Worm (Caenorhabditis elegans) whole organism, L1 larva: ENCODE measurements around the gene K04A8.20.

ENCODE experiments used
- C16A3.4 ChIP-seq: fragments of 150-350 bp; optimal IDR thresholded peaks from 2 replicates; lab custom pipeline; 2014; ENCODE audit warnings: missing biosample characterization, missing genetic modification characterization
- F16B12.6 ChIP-seq: fragments of 150-350 bp; optimal IDR thresholded peaks from 2 replicates; lab custom pipeline; 2014; ENCODE audit warnings: missing biosample characterization, missing genetic modification characterization
- Y116A8C.19 ChIP-seq: sonication (generic microtip); optimal IDR thresholded peaks from 2 replicates; lab custom pipeline; 2016; ENCODE audit warnings: missing compliant biosample characterization, missing genetic modification characterization, borderline replicate concordance
- aly-2 ChIP-seq: fragments of 150-350 bp; optimal IDR thresholded peaks from 2 replicates; lab custom pipeline; 2014; ENCODE audit warnings: missing biosample characterization, missing genetic modification characterization
- blmp-1 ChIP-seq: fragments of 150-350 bp; optimal IDR thresholded peaks from 2 replicates; lab custom pipeline; 2014; ENCODE audit warnings: missing biosample characterization, missing genetic modification characterization
- ceh-82 ChIP-seq, 3 experiments: fragments of 150-350 bp in 1 of 3; sonication (generic microtip) in 2 of 3; optimal IDR thresholded peaks; 2 replicates each; lab custom pipeline; 2014 to 2017; ENCODE audit warnings: missing biosample characterization in 3 of 3, missing genetic modification characterization in 3 of 3
- ceh-90 ChIP-seq: sonication (generic microtip); optimal IDR thresholded peaks from 2 replicates; lab custom pipeline; 2016; ENCODE audit warnings: missing genetic modification characterization, missing compliant biosample characterization
- ces-1 ChIP-seq: fragments of 150-350 bp; optimal IDR thresholded peaks from 2 replicates; lab custom pipeline; 2014; ENCODE audit warnings: missing biosample characterization, missing genetic modification reagents, missing genetic modification characterization
- dpl-1 ChIP-seq, 3 experiments: fragments of 150-350 bp in 2 of 3; sonication (generic microtip) in 1 of 3; optimal IDR thresholded peaks; 2 replicates each; lab custom pipeline; 2014 to 2017; ENCODE audit warnings: missing biosample characterization in 3 of 3, missing genetic modification characterization in 3 of 3, missing genetic modification reagents in 3 of 3
- dsc-1 ChIP-seq: sonication (generic microtip); optimal IDR thresholded peaks from 2 replicates; lab custom pipeline; 2016; ENCODE audit warnings: mild to moderate bottlenecking, missing genetic modification characterization, missing compliant biosample characterization
- efl-1 ChIP-seq, 4 experiments: fragments of 150-350 bp; optimal IDR thresholded peaks in 3 of 4; peaks in 1 of 4; 1 replicate in 1 of 4; 2 replicates in 3 of 4; lab custom pipeline; 2014; ENCODE audit warnings: missing biosample characterization in 2 of 4, missing genetic modification characterization in 2 of 4, missing genetic modification reagents in 2 of 4
- elt-2 ChIP-seq: sonication (generic microtip); optimal IDR thresholded peaks from 2 replicates; lab custom pipeline; 2016; ENCODE audit warnings: missing genetic modification characterization, mild to moderate bottlenecking, inconsistent platforms, missing compliant biosample characterization, missing genetic modification reagents
- ets-5 ChIP-seq: fragments of 200-800 bp; sonication (Bioruptor generic); IDR thresholded peaks from 2 replicates; pipeline ENCODE4 v1.3.6; 2022; ENCODE audit warnings: missing genetic modification characterization, missing compliant biosample characterization
- fkh-10 ChIP-seq: sonication (generic microtip); optimal IDR thresholded peaks from 2 replicates; lab custom pipeline; 2017; ENCODE audit warnings: missing biosample characterization, missing genetic modification reagents, missing genetic modification characterization
- fos-1 ChIP-seq: fragments of 150-350 bp; optimal IDR thresholded peaks from 2 replicates; lab custom pipeline; 2014; ENCODE audit warnings: missing biosample characterization, missing genetic modification characterization
- grh-1 ChIP-seq: fragments of 200-800 bp; sonication (Bioruptor generic); IDR thresholded peaks from 2 replicates; pipeline ENCODE4 v1.3.6; 2022; ENCODE audit warnings: missing genetic modification reagents, missing genetic modification characterization, missing compliant biosample characterization
- hpl-2 ChIP-seq: fragments of 150-350 bp; optimal IDR thresholded peaks from 2 replicates; lab custom pipeline; 2014; ENCODE audit warnings: missing biosample characterization, missing genetic modification reagents, missing genetic modification characterization
- irx-1 ChIP-seq: sonication (generic microtip); optimal IDR thresholded peaks from 2 replicates; lab custom pipeline; 2016; ENCODE audit warnings: missing genetic modification characterization, missing compliant biosample characterization
- isw-1 ChIP-seq: fragments of 200-800 bp; sonication (Bioruptor generic); IDR thresholded peaks from 2 replicates; pipeline ENCODE4 v1.3.6; 2022; ENCODE audit warnings: missing genetic modification characterization, missing compliant biosample characterization
- jun-1 ChIP-seq: fragments of 150-350 bp; optimal IDR thresholded peaks from 2 replicates; lab custom pipeline; 2014; ENCODE audit warnings: missing biosample characterization, missing genetic modification reagents, missing genetic modification characterization
- lin-15B ChIP-seq: fragments of 150-350 bp; sonication (generic microtip); optimal IDR thresholded peaks from 3 replicates; lab custom pipeline; 2014; ENCODE audit warnings: missing biosample characterization, missing genetic modification characterization
- lin-35 ChIP-seq, 2 experiments: fragments of 150-350 bp; optimal IDR thresholded peaks; 2 replicates each; lab custom pipeline; 2014; ENCODE audit warnings: missing biosample characterization in 2 of 2, missing genetic modification characterization in 2 of 2, missing genetic modification reagents in 2 of 2
- lsy-2 ChIP-seq, 2 experiments: fragments of 150-350 bp; optimal IDR thresholded peaks; 2 replicates each; lab custom pipeline; 2014; ENCODE audit warnings: missing biosample characterization in 2 of 2, missing genetic modification characterization in 2 of 2
- mdl-1 ChIP-seq, 2 experiments: fragments of 150-350 bp; optimal IDR thresholded peaks; 2 replicates each; lab custom pipeline; 2014 to 2017; ENCODE audit warnings: missing biosample characterization in 2 of 2, missing genetic modification characterization in 2 of 2, inconsistent platforms in 1 of 2
- mep-1 ChIP-seq: fragments of 150-350 bp; optimal IDR thresholded peaks from 2 replicates; lab custom pipeline; 2014; ENCODE audit warnings: missing biosample characterization, missing genetic modification characterization
- nhr-20 ChIP-seq: sonication (generic microtip); optimal IDR thresholded peaks from 2 replicates; lab custom pipeline; 2016; ENCODE audit warnings: mild to moderate bottlenecking, missing genetic modification characterization, missing compliant biosample characterization
- nhr-237 ChIP-seq: fragments of 150-350 bp; optimal IDR thresholded peaks from 2 replicates; lab custom pipeline; 2014; ENCODE audit warnings: missing biosample characterization, missing genetic modification characterization
- pag-3 ChIP-seq: sonication (generic microtip); optimal IDR thresholded peaks from 2 replicates; lab custom pipeline; 2017; ENCODE audit warnings: missing genetic modification characterization, mild to moderate bottlenecking, missing compliant biosample characterization, antibody characterized with exemption, borderline replicate concordance; ENCODE audit not compliant: insufficient read depth
- rnt-1 ChIP-seq: sonication (generic microtip); optimal IDR thresholded peaks from 2 replicates; lab custom pipeline; 2016; ENCODE audit warnings: mild to moderate bottlenecking, missing genetic modification characterization, moderate library complexity, missing compliant biosample characterization
- snu-23 ChIP-seq: sonication (generic microtip); optimal IDR thresholded peaks from 2 replicates; lab custom pipeline; 2016; ENCODE audit warnings: missing genetic modification characterization, missing compliant biosample characterization
- sox-4 ChIP-seq: sonication (generic microtip); optimal IDR thresholded peaks from 2 replicates; lab custom pipeline; 2016; ENCODE audit warnings: missing genetic modification characterization, missing compliant biosample characterization
- swsn-7 ChIP-seq: sonication (generic microtip); optimal IDR thresholded peaks from 2 replicates; lab custom pipeline; 2016; ENCODE audit warnings: missing genetic modification characterization, missing compliant biosample characterization
- tbx-2 ChIP-seq: sonication (generic microtip); optimal IDR thresholded peaks from 2 replicates; lab custom pipeline; 2016; ENCODE audit warnings: missing genetic modification characterization, missing compliant biosample characterization
- tlp-1 ChIP-seq: fragments of 150-350 bp; optimal IDR thresholded peaks from 2 replicates; lab custom pipeline; 2014; ENCODE audit warnings: missing biosample characterization, missing genetic modification characterization
- unc-130 ChIP-seq: fragments of 150-350 bp; optimal IDR thresholded peaks from 2 replicates; lab custom pipeline; 2017; ENCODE audit warnings: missing biosample characterization, missing genetic modification characterization, inconsistent platforms
- unc-30 ChIP-seq: sonication (generic microtip); optimal IDR thresholded peaks from 2 replicates; lab custom pipeline; 2017; ENCODE audit warnings: missing biosample characterization, missing genetic modification characterization
- unc-98 ChIP-seq: fragments of 200-800 bp; sonication (Bioruptor generic); IDR thresholded peaks from 2 replicates; pipeline ENCODE4 v1.3.6; 2022; ENCODE audit warnings: missing genetic modification characterization, missing compliant biosample characterization
- vab-15 ChIP-seq: sonication (generic microtip); optimal IDR thresholded peaks from 2 replicates; lab custom pipeline; 2017; ENCODE audit warnings: missing genotype, mild to moderate bottlenecking, missing genetic modification characterization, missing compliant biosample characterization
- xbp-1 ChIP-seq: sonication (generic microtip); optimal IDR thresholded peaks from 2 replicates; lab custom pipeline; 2016; ENCODE audit warnings: missing genetic modification characterization, missing compliant biosample characterization
- zag-1 ChIP-seq: fragments of 150-350 bp; optimal IDR thresholded peaks from 2 replicates; lab custom pipeline; 2014; ENCODE audit warnings: missing biosample characterization, missing genetic modification characterization

The K04A8.20 gene

ce11 chrV:6590283-6590682 is 41.0 kb downstream of the K04A8.20 start, which contains the start of gene ZK1055.2:
Gene ZK1055.2, plus strand, starts transcription at chrV:6590583.
- no peak for TF ChIP-seq ceh-90
- no peak for TF ChIP-seq aly-2
- no peak for TF ChIP-seq vab-15
- no peak for TF ChIP-seq nhr-20 (tag; lab: Kevin White, UChicago)
- TF ChIP-seq unc-98 (GFP tag; lab: Robert Waterston, UW) = no peak
- no peak for TF ChIP-seq hpl-2 (GFP tag; lab: Kevin White, UChicago)
- no peak for TF ChIP-seq tbx-2 (tag; lab: Kevin White, UChicago)
- TF ChIP-seq pag-3 (tag; lab: Kevin White, UChicago) = no peak
- no peak for TF ChIP-seq jun-1
- no peak for TF ChIP-seq lin-35 (GFP tag; optimal IDR thresholded peaks at IDR 0.05; lab: Kevin White, UChicago)
- TF ChIP-seq ces-1 (GFP tag; lab: Kevin White, UChicago) = no peak
- no peak for TF ChIP-seq rnt-1 (tag; lab: Kevin White, UChicago)
- TF ChIP-seq unc-30 (tag; lab: Kevin White, UChicago) = no peak
- TF ChIP-seq dsc-1 (tag; lab: Kevin White, UChicago) = no peak
- TF ChIP-seq swsn-7 (tag; lab: Kevin White, UChicago) = no peak
- TF ChIP-seq mdl-1 (tag; optimal IDR thresholded peaks at IDR 0.05; lab: Kevin White, UChicago) = no peak
- TF ChIP-seq blmp-1 (tag; lab: Kevin White, UChicago) = no peak
- no peak for TF ChIP-seq Y116A8C.19 (tag; lab: Kevin White, UChicago)
- no peak for TF ChIP-seq ets-5
- TF ChIP-seq zag-1 (tag; lab: Kevin White, UChicago) = no peak
- TF ChIP-seq, all 84 proteins: peak for 0

DNA sequence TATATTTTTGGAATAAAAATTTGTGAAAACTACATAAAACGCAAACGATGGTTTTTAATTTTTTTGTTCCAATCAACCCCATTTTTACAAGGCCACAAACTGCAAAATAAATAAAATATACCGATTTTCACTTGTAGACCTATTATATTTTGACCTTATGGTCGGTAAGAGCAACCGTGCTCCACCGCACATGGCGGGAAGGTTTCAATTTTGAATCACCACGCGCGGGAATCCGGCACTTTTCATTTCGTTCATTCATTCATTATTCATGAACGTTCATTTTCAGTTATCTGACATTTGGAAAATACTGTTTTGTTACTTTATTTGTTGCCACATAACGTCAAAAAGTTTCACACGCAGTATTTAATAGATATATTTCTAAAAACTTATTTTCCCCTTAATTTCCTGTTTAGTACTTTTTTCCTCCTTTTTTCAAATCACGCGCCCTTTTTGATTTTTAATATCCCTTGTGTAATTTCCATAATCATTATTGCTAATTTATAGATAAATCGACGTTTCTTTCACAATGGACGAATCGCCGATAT is 44.5 kb downstream of the K04A8.20 start, which contains the start of gene hcp-1:
Gene hcp-1, plus strand, starts transcription at position 495 of the 545 bp plus-strand sequence.
- TF ChIP-seq irx-1 (no peak), nhr-237 (tag; lab: Kevin White, UChicago) (no peak), efl-1 (optimal IDR thresholded peaks at IDR 0.05; lab: Kevin White, UChicago) (peak; percentile 91 to 95), efl-1 (GFP tag; optimal IDR thresholded peaks at IDR 0.05 in 1 of 2; lab: Kevin White, UChicago) (peak; percentile 89 to 99), ceh-82 (tag; optimal IDR thresholded peaks at IDR 0.05; lab: Kevin White, UChicago) (no peak), tlp-1 (tag; lab: Kevin White, UChicago) (no peak), lin-35 (GFP tag; optimal IDR thresholded peaks at IDR 0.05; lab: Kevin White, UChicago) (peak; percentile 84 to 95), mep-1 (peak; percentile 57), unc-30 (tag; lab: Kevin White, UChicago) (no peak), nhr-20 (tag; lab: Kevin White, UChicago) (peak; percentile 20), rnt-1 (tag; lab: Kevin White, UChicago) (peak; percentile 37), fkh-10 (GFP tag; lab: Kevin White, UChicago) (no peak), snu-23 (peak; percentile 46), ces-1 (GFP tag; lab: Kevin White, UChicago) (no peak), blmp-1 (tag; lab: Kevin White, UChicago) (peak; percentile 83), fos-1 (tag; lab: Kevin White, UChicago) (no peak), mdl-1 (tag; optimal IDR thresholded peaks at IDR 0.05; lab: Kevin White, UChicago) (no peak), xbp-1 (tag; lab: Kevin White, UChicago) (peak; percentile 41), swsn-7 (tag; lab: Kevin White, UChicago) (peak; percentile 9), unc-130 (tag; lab: Kevin White, UChicago) (peak; percentile 36), lin-15B (tag; lab: Kevin White, UChicago) (peak; percentile 12), grh-1 (GFP tag; lab: Robert Waterston, UW) (no peak), lsy-2 (tag; optimal IDR thresholded peaks at IDR 0.05; lab: Kevin White, UChicago) (peak in 1 of 2 experiments; percentile 72), C16A3.4 (tag; lab: Kevin White, UChicago) (peak; percentile 61), F16B12.6 (tag; lab: Kevin White, UChicago) (peak; percentile 29), elt-2 (tag; lab: Kevin White, UChicago) (no peak), isw-1 (GFP tag; lab: Robert Waterston, UW) (peak; percentile 3; the same call in 1 of the 2 replicates), sox-4 (tag; lab: Kevin White, UChicago) (no peak), dpl-1 (GFP tag; optimal IDR thresholded peaks at IDR 0.05; lab: Kevin White, UChicago) (peak; percentile 87 to 91 (median 88))
